Worm (Caenorhabditis elegans) whole organism, young adult: ENCODE data around the gene fbxa-206.

Experiments
- C17E4.6 ChIP-seq: fragments of 200-800 bp; sonication (Bioruptor generic); IDR thresholded peaks from 2 replicates; pipeline ENCODE4 v1.3.6; 2022; ENCODE audit warnings: missing genetic modification reagents, missing genetic modification characterization, missing compliant biosample characterization
- ZK185.1 ChIP-seq: sonication (generic microtip); optimal IDR thresholded peaks from 2 replicates; lab custom pipeline; 2016; ENCODE audit warnings: mild to moderate bottlenecking, missing genetic modification characterization, missing compliant biosample characterization; ENCODE audit not compliant: poor library complexity, severe bottlenecking
- ccch-3 ChIP-seq: fragments of 200-800 bp; sonication (Bioruptor generic); optimal IDR thresholded peaks from 2 replicates; lab custom pipeline; 2018; ENCODE audit warnings: mild to moderate bottlenecking, missing genetic modification characterization, missing compliant biosample characterization
- ceh-40 ChIP-seq: fragments of 200-800 bp; sonication (Bioruptor generic); IDR thresholded peaks from 2 replicates; pipeline ENCODE4 v1.3.6; 2022; ENCODE audit warnings: missing genetic modification characterization, missing compliant biosample characterization
- efl-1 ChIP-seq: fragments of 150-350 bp; optimal IDR thresholded peaks from 2 replicates; lab custom pipeline; 2014; ENCODE audit warnings: missing biosample characterization, missing genetic modification reagents, missing genetic modification characterization
- nfyb-1 ChIP-seq: fragments of 200-800 bp; sonication (Bioruptor generic); IDR thresholded peaks from 2 replicates; pipeline ENCODE4 v1.3.6; 2022; ENCODE audit warnings: missing genetic modification reagents, missing genetic modification characterization, missing compliant biosample characterization
- nhr-27 ChIP-seq: fragments of 200-800 bp; sonication (Bioruptor generic); optimal IDR thresholded peaks from 2 replicates; lab custom pipeline; 2018; ENCODE audit warnings: mild to moderate bottlenecking, missing genetic modification characterization, moderate library complexity, missing compliant biosample characterization
- pha-4 ChIP-seq: fragments of 150-350 bp; sonication (generic microtip); optimal IDR thresholded peaks from 2 replicates; lab custom pipeline; 2014; ENCODE audit warnings: missing biosample characterization, missing genetic modification reagents, missing genetic modification characterization
- snpc-1.3 ChIP-seq: sonication (generic microtip); optimal IDR thresholded peaks from 2 replicates; lab custom pipeline; 2017; ENCODE audit warnings: missing genetic modification characterization, mild to moderate bottlenecking, missing compliant biosample characterization, antibody characterized with exemption, moderate library complexity, missing genotype, missing genetic modification reagents; ENCODE audit not compliant: insufficient read depth
- snpc-4 ChIP-seq, 5 experiments: fragments of 150-350 bp in 1 of 5; sonication (generic microtip) in 4 of 5; optimal IDR thresholded peaks; 2 replicates each; lab custom pipeline; 2014 to 2018; ENCODE audit warnings: missing genetic modification characterization in 5 of 5, missing biosample characterization in 3 of 5, antibody characterized with exemption in 2 of 5, mild to moderate bottlenecking in 2 of 5, missing compliant biosample characterization in 2 of 5, missing genotype in 2 of 5, moderate library complexity in 2 of 5, missing genetic modification reagents in 1 of 5
- tbx-9 ChIP-seq: sonication (generic microtip); optimal IDR thresholded peaks from 2 replicates; lab custom pipeline; 2016; ENCODE audit warnings: borderline replicate concordance, missing genetic modification characterization, inconsistent platforms, missing compliant biosample characterization
- unc-130 ChIP-seq: sonication (generic microtip); optimal IDR thresholded peaks from 2 replicates; lab custom pipeline; 2016; ENCODE audit warnings: missing genetic modification reagents, missing genetic modification characterization, missing compliant biosample characterization
- unc-62 ChIP-seq: fragments of 150-350 bp; optimal IDR thresholded peaks from 2 replicates; lab custom pipeline; 2014; ENCODE audit warnings: missing biosample characterization, missing genetic modification reagents, missing genetic modification characterization
- ztf-22 ChIP-seq: fragments of 200-800 bp; sonication (Bioruptor generic); optimal IDR thresholded peaks from 2 replicates; lab custom pipeline; 2018; ENCODE audit warnings: mild to moderate bottlenecking, missing genetic modification characterization, moderate library complexity, missing compliant biosample characterization

DNA sequence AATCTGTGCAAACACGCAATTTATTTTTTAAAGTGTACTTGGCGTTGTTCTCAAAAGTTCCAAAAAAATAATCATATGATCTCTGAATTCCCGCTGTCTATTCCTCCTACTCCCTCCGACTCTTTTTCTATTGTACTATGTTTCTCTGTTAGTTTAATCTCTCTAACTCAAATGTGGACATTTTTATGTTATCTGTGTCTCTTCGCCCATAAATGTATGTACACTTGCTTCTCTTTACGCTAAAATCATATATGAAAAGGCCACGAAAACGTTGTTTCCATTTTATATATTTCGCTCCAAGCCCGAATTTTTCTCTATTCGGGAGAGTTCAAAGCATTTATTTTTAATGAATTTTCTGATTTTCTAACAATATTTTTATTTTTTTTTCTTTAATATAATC, 7.4 kb downstream of the fbxa-206 start:
- TF ChIP-seq unc-62 (GFP tag; lab: Kevin White, UChicago) (no peak), ZK185.1 (no peak), nhr-27 (tag; lab: Kevin White, UChicago) (no peak), ztf-22 (no peak), snpc-4 (GFP tag; optimal IDR thresholded peaks at IDR 0.05; lab: Kevin White, UChicago) (no peak), snpc-4 (tag; optimal IDR thresholded peaks at IDR 0.05; lab: Kevin White, UChicago) (no peak), ccch-3 (GFP tag; lab: Kevin White, UChicago) (no peak), ceh-40 (GFP tag; lab: Robert Waterston, UW) (no peak), pha-4 (tag; lab: Kevin White, UChicago) (no peak), nfyb-1 (GFP tag; lab: Robert Waterston, UW) (no peak), tbx-9 (tag; lab: Kevin White, UChicago) (no peak), unc-130 (no peak), snpc-1.3 (tag; lab: Kevin White, UChicago) (no peak), efl-1 (no peak), C17E4.6 (GFP tag; lab: Robert Waterston, UW) (no peak)
